Worm (Caenorhabditis elegans) whole organism, L4 larva: Measurements from ENCODE around the gene C33G3.5.

Experiments
- attf-4 ChIP-seq: sonication (generic microtip); optimal IDR thresholded peaks from 3 replicates; lab custom pipeline; 2017; ENCODE audit warnings: missing biosample characterization, missing genetic modification characterization
- ceh-62 ChIP-seq: sonication (generic microtip); optimal IDR thresholded peaks from 2 replicates; lab custom pipeline; 2017; ENCODE audit warnings: missing biosample characterization, missing genetic modification characterization
- ces-1 ChIP-seq: fragments of 150-350 bp; sonication (generic microtip); optimal IDR thresholded peaks from 4 replicates; lab custom pipeline; 2014; ENCODE audit warnings: missing biosample characterization, missing genetic modification reagents, missing genetic modification characterization
- daf-19 ChIP-seq: fragments of 200-800 bp; sonication (Bioruptor generic); conservative IDR thresholded peaks from 2 replicates; pipeline ENCODE4 v1.3.6; 2022; ENCODE audit warnings: missing genetic modification characterization, missing compliant biosample characterization
- dpl-1 ChIP-seq: fragments of 150-350 bp; optimal IDR thresholded peaks from 2 replicates; lab custom pipeline; 2014; ENCODE audit warnings: missing biosample characterization, missing genetic modification reagents, missing genetic modification characterization
- hmg-1.1 ChIP-seq: fragments of 200-800 bp; sonication (Bioruptor generic); IDR thresholded peaks from 2 replicates; pipeline ENCODE4 v1.3.6; 2022; ENCODE audit warnings: missing genetic modification reagents, missing genetic modification characterization, missing compliant biosample characterization
- lin-15B ChIP-seq: fragments of 150-350 bp; sonication (generic microtip); optimal IDR thresholded peaks from 3 replicates; lab custom pipeline; 2014; ENCODE audit warnings: missing biosample characterization, missing genetic modification characterization
- nhr-11 ChIP-seq: fragments of 150-350 bp; optimal IDR thresholded peaks from 2 replicates; lab custom pipeline; 2014; ENCODE audit warnings: missing biosample characterization, missing genetic modification characterization
- nhr-25 ChIP-seq: sonication (generic microtip); optimal IDR thresholded peaks from 2 replicates; lab custom pipeline; 2017; ENCODE audit warnings: missing genetic modification characterization, mild to moderate bottlenecking, missing compliant biosample characterization, antibody characterized with exemption, moderate library complexity, borderline replicate concordance; ENCODE audit not compliant: insufficient read depth
- nhr-28 ChIP-seq: fragments of 150-350 bp; optimal IDR thresholded peaks from 2 replicates; lab custom pipeline; 2014; ENCODE audit warnings: missing biosample characterization, missing genetic modification characterization
- saeg-2 ChIP-seq: fragments of 200-800 bp; sonication (Bioruptor generic); IDR thresholded peaks from 2 replicates; pipeline ENCODE4 v1.3.6; 2022; ENCODE audit warnings: missing genetic modification reagents, missing genetic modification characterization, missing compliant biosample characterization
- skn-1 ChIP-seq: fragments of 150-350 bp; optimal IDR thresholded peaks from 2 replicates; lab custom pipeline; 2014; ENCODE audit warnings: missing biosample characterization, missing genetic modification characterization
- zag-1 ChIP-seq: fragments of 150-350 bp; optimal IDR thresholded peaks from 2 replicates; lab custom pipeline; 2014; ENCODE audit warnings: missing biosample characterization, missing genetic modification characterization

ce11 chrX:14090990-14091389, 12.5 kb upstream of the C33G3.5 start:
- TF ChIP-seq nhr-25 (tag; lab: Kevin White, UChicago): no peak
- no peak for TF ChIP-seq saeg-2 (GFP tag; lab: Robert Waterston, UW)
- TF ChIP-seq dpl-1 (GFP tag; lab: Kevin White, UChicago): no peak
- TF ChIP-seq hmg-1.1 (GFP tag; lab: Robert Waterston, UW): no peak
- no peak for TF ChIP-seq nhr-28 (tag; lab: Kevin White, UChicago)
- no peak for TF ChIP-seq skn-1 (tag; lab: Kevin White, UChicago)
- no peak for TF ChIP-seq attf-4 (tag; lab: Kevin White, UChicago)
- TF ChIP-seq ceh-62 (tag; lab: Kevin White, UChicago): no peak
- TF ChIP-seq lin-15B (tag; lab: Kevin White, UChicago): no peak
- TF ChIP-seq nhr-11 (tag; lab: Kevin White, UChicago): no peak
- no peak for TF ChIP-seq daf-19 (GFP tag; lab: Robert Waterston, UW)
- no peak for TF ChIP-seq ces-1 (GFP tag; lab: Kevin White, UChicago)
- no peak for TF ChIP-seq zag-1 (tag; lab: Kevin White, UChicago)
